Worm (Caenorhabditis elegans): ENCODE data around the gene C53A5.2.

The C53A5.2 gene

ce11 chrV:14542138-14542537 is 19.1 kb upstream of the C53A5.2 start:
- TF ChIP-seq ceh-43 (GFP tag; optimal IDR thresholded peaks at IDR 0.05) = no peak
- no peak for TF ChIP-seq sem-2 (GFP tag; optimal IDR thresholded peaks at IDR 0.05)
- TF ChIP-seq ztf-11 (tag; optimal IDR thresholded peaks at IDR 0.05) = no peak
- no peak for TF ChIP-seq mab-5 (tag; optimal IDR thresholded peaks at IDR 0.05)

- TF ChIP-seq nhr-76 (tag; optimal IDR thresholded peaks at IDR 0.05) (no peak), ceh-43 (GFP tag; optimal IDR thresholded peaks at IDR 0.05) (no peak), unc-62 (GFP tag; optimal IDR thresholded peaks at IDR 0.05) (no peak), M03D4.4 (tag; optimal IDR thresholded peaks at IDR 0.05) (no peak), nhr-12 (tag; optimal IDR thresholded peaks at IDR 0.05) (no peak), bed-3 (GFP tag; optimal IDR thresholded peaks at IDR 0.05) (no peak), lin-32 (GFP tag; optimal IDR thresholded peaks at IDR 0.05) (no peak), ztf-11 (tag; optimal IDR thresholded peaks at IDR 0.05) (no peak), sem-2 (GFP tag; optimal IDR thresholded peaks at IDR 0.05) (no peak), snpc-4 (tag; optimal IDR thresholded peaks at IDR 0.05) (no peak), unc-39 (tag; optimal IDR thresholded peaks at IDR 0.05) (no peak)
These were observed 17.9 kb upstream of the C53A5.2 start for ce11 chrV:14540932-14541331.

DNA sequence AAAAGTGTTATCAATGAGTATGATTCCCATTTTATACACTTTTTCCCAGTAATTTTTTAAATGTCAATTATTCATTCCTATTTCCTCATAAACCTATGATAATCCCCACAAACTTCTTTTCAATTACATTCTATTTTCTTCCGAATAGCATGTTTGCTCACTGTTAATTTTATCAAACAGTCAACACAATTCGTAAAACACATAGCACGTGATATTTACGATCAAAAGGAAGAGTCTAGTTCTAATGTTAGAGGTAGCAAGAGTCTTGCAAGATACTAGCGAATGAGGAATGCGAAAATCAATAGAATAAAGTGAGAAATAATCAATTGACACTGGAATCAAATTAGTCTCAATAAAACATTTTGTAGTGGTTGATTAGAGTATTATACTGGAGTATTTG is 16.4 kb upstream of the C53A5.2 start:
- TF ChIP-seq tbx-8 (GFP tag; optimal IDR thresholded peaks at IDR 0.05) (no peak), pha-4 (tag; optimal IDR thresholded peaks at IDR 0.05) (no peak), unc-39 (tag; optimal IDR thresholded peaks at IDR 0.05) (no peak), ceh-43 (GFP tag; optimal IDR thresholded peaks at IDR 0.05) (no peak), sem-2 (GFP tag; optimal IDR thresholded peaks at IDR 0.05) (no peak), nhr-237 (tag; optimal IDR thresholded peaks at IDR 0.05) (no peak), bed-3 (GFP tag; optimal IDR thresholded peaks at IDR 0.05) (no peak), ces-1 (GFP tag; optimal IDR thresholded peaks at IDR 0.05) (no peak), elt-3 (tag; optimal IDR thresholded peaks at IDR 0.05) (no peak), elt-1 (tag; optimal IDR thresholded peaks at IDR 0.05; ENCODE audit: borderline replicate concordance, insufficient read depth) (no peak), M03D4.4 (tag; optimal IDR thresholded peaks at IDR 0.05) (no peak), nhr-28 (tag; optimal IDR thresholded peaks at IDR 0.05) (no peak)

DNA sequence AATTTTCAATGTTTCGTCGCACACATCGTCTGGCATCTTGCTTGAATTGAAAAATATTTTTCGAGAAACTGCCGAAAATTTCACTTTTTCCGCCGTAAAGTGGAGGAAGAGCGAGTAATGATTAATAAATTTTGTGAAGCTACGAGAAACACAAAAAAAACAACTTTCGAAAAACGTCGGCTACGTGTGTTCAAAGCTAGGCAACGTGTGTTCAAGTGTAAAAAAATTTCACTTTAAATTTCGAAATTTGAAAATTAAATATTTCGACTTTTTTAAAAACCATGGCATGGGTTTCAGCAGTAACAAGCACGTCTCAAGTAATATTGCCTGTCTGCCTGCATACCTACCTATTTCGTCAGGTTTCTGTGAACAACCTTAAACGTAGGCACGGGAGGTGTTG is 13.3 kb upstream of the C53A5.2 start, which contains the start of gene tag-191:
TSS of gene tag-191 (minus strand) at position 101 of the 400 bp plus-strand sequence.
- no peak for TF ChIP-seq ztf-11 (tag; optimal IDR thresholded peaks at IDR 0.05)
- no peak for TF ChIP-seq zip-8 (tag; optimal IDR thresholded peaks at IDR 0.05)
- TF ChIP-seq ceh-39 (tag; optimal IDR thresholded peaks at IDR 0.05) = no peak
- no peak for TF ChIP-seq ham-2 (GFP tag; optimal IDR thresholded peaks at IDR 0.05)
- TF ChIP-seq nhr-12 (tag; optimal IDR thresholded peaks at IDR 0.05) = no peak

- TF ChIP-seq ces-1 (GFP tag; optimal IDR thresholded peaks at IDR 0.05) (no peak), unc-120 (tag; optimal IDR thresholded peaks at IDR 0.05; ENCODE audit: poor library complexity, severe bottlenecking) (no peak), ceh-39 (tag; optimal IDR thresholded peaks at IDR 0.05) (no peak), drap-1 (GFP tag; optimal IDR thresholded peaks at IDR 0.05) (no peak), nhr-28 (tag; optimal IDR thresholded peaks at IDR 0.05) (no peak), nhr-76 (tag; optimal IDR thresholded peaks at IDR 0.05) (no peak), sem-2 (GFP tag; optimal IDR thresholded peaks at IDR 0.05) (no peak), cnd-1 (tag; optimal IDR thresholded peaks at IDR 0.05) (no peak), unc-39 (tag; optimal IDR thresholded peaks at IDR 0.05) (no peak), pha-4 (tag; optimal IDR thresholded peaks at IDR 0.05) (no peak), M03D4.4 (tag; optimal IDR thresholded peaks at IDR 0.05) (no peak), elt-3 (tag; optimal IDR thresholded peaks at IDR 0.05) (no peak), tbx-8 (GFP tag; optimal IDR thresholded peaks at IDR 0.05) (no peak), unc-62 (GFP tag; optimal IDR thresholded peaks at IDR 0.05) (no peak), lin-13 (tag; optimal IDR thresholded peaks at IDR 0.05) (no peak), ceh-43 (GFP tag; optimal IDR thresholded peaks at IDR 0.05) (no peak)
These were observed 9.4 kb upstream of the C53A5.2 start for ce11 chrV:14532374-14532773.

ce11 chrV:14530813-14531212 is 7.8 kb upstream of the C53A5.2 start, which contains the start of gene kcnl-4:
Gene kcnl-4 (plus strand): TSS chrV:14531113.
- TF ChIP-seq cnd-1 (tag; optimal IDR thresholded peaks at IDR 0.05) = no peak
- no peak for TF ChIP-seq sem-2 (GFP tag; optimal IDR thresholded peaks at IDR 0.05)
- TF ChIP-seq hlh-1 (tag; optimal IDR thresholded peaks at IDR 0.05) = no peak

ce11 chrV:14527210-14527609 is 4.2 kb upstream of the C53A5.2 start:
- TF ChIP-seq ceh-43 (GFP tag; optimal IDR thresholded peaks at IDR 0.05) = no peak
- no peak for TF ChIP-seq lin-13 (tag; optimal IDR thresholded peaks at IDR 0.05)
- no peak for TF ChIP-seq ham-2 (GFP tag; optimal IDR thresholded peaks at IDR 0.05)
- TF ChIP-seq ces-1 (GFP tag; optimal IDR thresholded peaks at IDR 0.05) = no peak
- no peak for TF ChIP-seq nhr-76 (tag; optimal IDR thresholded peaks at IDR 0.05)
- TF ChIP-seq sem-2 (GFP tag; optimal IDR thresholded peaks at IDR 0.05) = no peak
- TF ChIP-seq drap-1 (GFP tag; optimal IDR thresholded peaks at IDR 0.05) = no peak
- TF ChIP-seq elt-1 (tag; optimal IDR thresholded peaks at IDR 0.05; ENCODE audit: borderline replicate concordance, insufficient read depth) = no peak
- no peak for TF ChIP-seq M03D4.4 (tag; optimal IDR thresholded peaks at IDR 0.05)
- TF ChIP-seq snpc-4 (tag; optimal IDR thresholded peaks at IDR 0.05) = no peak
- TF ChIP-seq nhr-28 (tag; optimal IDR thresholded peaks at IDR 0.05) = no peak
- no peak for TF ChIP-seq lin-32 (GFP tag; optimal IDR thresholded peaks at IDR 0.05)
- no peak for TF ChIP-seq nhr-2 (tag; optimal IDR thresholded peaks at IDR 0.05)
- TF ChIP-seq ztf-11 (tag; optimal IDR thresholded peaks at IDR 0.05) = no peak
- no peak for TF ChIP-seq flh-1 (GFP tag; optimal IDR thresholded peaks at IDR 0.05)
- no peak for TF ChIP-seq bed-3 (GFP tag; optimal IDR thresholded peaks at IDR 0.05)
- TF ChIP-seq nhr-237 (tag; optimal IDR thresholded peaks at IDR 0.05) = no peak
